Fruit fly (Drosophila melanogaster) Kc167 (cell line): ENCODE measurements around the gene CG9727.

Source experiments
- Myc ChIP-seq: fragments of >200 bp; optimal IDR thresholded peaks from 2 replicates; lab custom pipeline; 2017; ENCODE audit warnings: missing external identifiers
- Sin3A ChIP-seq: fragments of >200 bp; optimal IDR thresholded peaks from 2 replicates; lab custom pipeline; 2018; ENCODE audit warnings: missing external identifiers
- h ChIP-seq: fragments of >200 bp; optimal IDR thresholded peaks from 3 replicates; lab custom pipeline; 2018; ENCODE audit warnings: missing external identifiers
- insv ChIP-seq: fragments of >200 bp; optimal IDR thresholded peaks from 3 replicates; lab custom pipeline; 2018; ENCODE audit warnings: missing external identifiers
- psq ChIP-seq: fragments of >200 bp; optimal IDR thresholded peaks from 2 replicates; lab custom pipeline; 2017; ENCODE audit warnings: missing external identifiers
- ttk ChIP-seq: sonication (Bioruptor generic); optimal IDR thresholded peaks from 2 replicates; lab custom pipeline; 2017; ENCODE audit warnings: missing external identifiers

Gene CG9727

DNA sequence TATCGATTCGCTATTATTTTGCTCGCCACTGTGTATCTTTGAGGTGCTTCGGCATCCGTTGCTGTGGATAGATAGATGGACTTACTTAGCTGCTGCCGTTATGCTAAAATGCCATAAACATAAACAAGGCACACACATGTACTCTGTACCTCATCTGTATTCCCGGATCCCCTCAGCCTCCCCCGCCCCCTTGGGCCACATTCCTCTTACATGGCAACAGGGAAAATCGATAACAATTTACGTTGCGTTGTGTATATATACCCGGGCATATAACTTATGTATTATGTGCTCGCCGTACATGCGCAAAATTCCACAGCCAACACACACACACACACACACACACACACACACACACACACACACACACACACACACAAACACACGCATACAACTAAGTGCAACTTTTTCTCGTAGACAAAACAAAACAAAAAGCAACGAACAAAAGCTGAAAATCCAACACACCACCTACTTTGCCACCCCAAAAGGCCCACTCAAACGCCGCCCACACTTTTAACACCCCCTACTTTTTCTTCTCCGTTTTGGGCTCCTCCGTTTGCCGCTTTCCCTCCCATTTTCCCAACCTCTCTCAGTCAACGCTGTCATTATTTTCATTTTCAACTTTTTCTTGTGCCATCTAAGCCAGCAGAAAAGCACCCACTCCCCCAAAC lies 42.6 kb downstream of the CG9727 start:
- TF ChIP-seq Sin3A (lab: Kevin White, UChicago) (no peak), psq (lab: Kevin White, UChicago) (no peak), insv (lab: Kevin White, UChicago) (no peak), Myc (lab: Kevin White, UChicago) (no peak), h (lab: Kevin White, UChicago) (no peak), ttk (no peak)

DNA sequence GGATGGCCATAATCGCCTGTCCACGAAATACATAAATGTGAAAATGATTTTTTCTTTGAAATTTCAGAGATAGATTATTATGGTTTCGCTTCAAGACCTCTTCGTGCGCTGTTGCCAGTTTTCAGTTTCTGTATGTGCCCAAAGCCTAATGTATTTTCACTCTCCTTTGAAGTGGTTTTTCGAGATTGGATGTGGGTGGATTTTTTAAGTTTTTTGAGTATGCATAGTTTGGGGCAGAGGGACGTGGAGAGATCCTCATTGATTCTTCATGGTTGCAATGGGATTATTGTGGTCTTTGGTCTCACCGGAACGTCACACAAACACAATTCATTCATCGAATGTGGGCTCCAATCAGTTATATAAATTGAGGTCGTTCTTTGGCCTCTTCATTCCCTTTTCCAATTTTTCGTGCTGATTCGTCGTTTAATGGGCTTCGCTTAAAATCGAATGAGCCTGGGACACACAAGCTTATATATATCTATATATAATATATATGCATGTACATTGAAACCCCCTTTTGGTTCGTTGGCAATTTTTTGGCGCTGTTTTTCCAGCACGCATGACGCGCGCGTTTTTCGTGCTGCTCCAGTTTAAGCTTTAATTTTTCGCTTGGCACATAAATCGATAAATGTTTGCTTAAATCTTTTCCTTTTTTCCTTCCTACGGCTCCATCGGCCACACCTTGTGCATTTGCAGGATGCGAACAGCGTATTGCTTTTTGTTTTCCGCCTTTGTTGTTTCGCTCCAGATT lies 44.8 kb downstream of the CG9727 start:
- TF ChIP-seq ttk (no peak), psq (lab: Kevin White, UChicago) (no peak), h (lab: Kevin White, UChicago) (no peak), Sin3A (lab: Kevin White, UChicago) (no peak), Myc (lab: Kevin White, UChicago) (no peak), insv (lab: Kevin White, UChicago) (no peak)

DNA sequence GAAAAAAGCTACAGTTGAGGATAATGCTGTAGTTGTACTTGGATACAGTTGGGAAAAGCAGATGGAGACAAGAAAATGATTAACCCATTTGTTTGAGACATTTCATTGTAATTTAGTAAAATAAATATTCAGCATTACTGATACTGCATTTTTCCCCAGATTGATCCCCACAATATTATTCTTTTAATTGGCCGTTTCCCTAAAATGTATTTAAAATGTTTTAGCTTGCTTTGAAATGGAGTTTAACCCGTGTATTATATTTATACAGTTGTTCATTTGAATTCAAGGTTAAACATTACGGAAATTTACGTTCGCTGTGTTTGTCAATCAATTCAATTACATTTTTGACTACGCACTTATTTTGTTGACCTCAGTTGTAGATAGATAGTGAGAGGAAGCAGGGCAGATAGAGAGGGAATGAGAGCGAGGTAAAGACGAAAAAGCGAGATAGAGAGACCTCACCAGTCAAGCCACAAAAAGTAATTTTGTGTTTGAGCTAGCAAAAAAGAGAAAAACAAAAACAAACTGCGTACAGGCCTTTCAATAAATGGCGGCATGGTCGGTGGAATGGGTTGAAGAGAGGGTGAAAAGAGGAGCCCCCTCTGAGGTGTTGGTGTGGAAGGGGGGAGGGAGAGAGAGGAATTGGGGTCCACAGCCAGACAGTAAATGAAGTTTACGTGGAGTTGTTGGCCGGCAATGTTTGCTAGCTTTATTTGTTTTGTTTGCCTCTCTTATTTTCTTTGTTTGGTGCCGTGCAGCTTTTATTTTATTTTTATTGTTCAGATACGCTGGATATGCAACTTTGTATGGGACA lies 45.9 kb downstream of the CG9727 start:
- TF ChIP-seq Sin3A (lab: Kevin White, UChicago) (no peak), psq (lab: Kevin White, UChicago) (no peak), Myc (lab: Kevin White, UChicago) (no peak), h (lab: Kevin White, UChicago) (no peak), insv (lab: Kevin White, UChicago) (no peak), ttk (no peak)

DNA sequence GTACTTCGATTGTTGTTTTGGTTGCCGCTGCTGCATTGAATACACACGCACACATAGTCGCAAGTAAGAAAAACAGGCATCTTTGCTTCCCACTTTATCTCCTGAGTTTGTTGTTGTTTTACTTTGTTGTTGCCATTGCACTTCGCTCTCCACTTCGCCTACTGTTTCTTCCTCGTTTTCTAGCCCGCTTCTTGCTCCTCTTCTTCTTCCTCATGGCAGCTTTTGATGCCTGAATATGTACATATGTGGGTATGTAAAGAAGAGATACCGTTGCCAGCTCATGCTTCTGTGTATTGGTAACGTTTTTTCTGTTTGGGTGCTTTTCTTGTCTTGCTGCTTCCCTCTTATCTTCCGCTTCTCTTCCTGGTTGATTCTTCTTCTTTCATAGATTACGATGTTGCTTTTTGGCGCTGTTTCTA lies 47.3 kb downstream of the CG9727 start:
- no peak for TF ChIP-seq psq (lab: Kevin White, UChicago)
- no peak for TF ChIP-seq Myc (lab: Kevin White, UChicago)
- TF ChIP-seq insv (lab: Kevin White, UChicago): no peak
- no peak for TF ChIP-seq Sin3A (lab: Kevin White, UChicago)
- no peak for TF ChIP-seq ttk
- TF ChIP-seq h (lab: Kevin White, UChicago): no peak

- TF ChIP-seq h (lab: Kevin White, UChicago) (no peak), Myc (lab: Kevin White, UChicago) (no peak)
Measured at dm6 chr3R:6408467-6408866, 48.0 kb downstream of the CG9727 start.

- no peak for TF ChIP-seq insv (lab: Kevin White, UChicago)
- no peak for TF ChIP-seq psq (lab: Kevin White, UChicago)
- TF ChIP-seq ttk: no peak
- TF ChIP-seq h (lab: Kevin White, UChicago): no peak
- TF ChIP-seq Sin3A (lab: Kevin White, UChicago): no peak
- TF ChIP-seq Myc (lab: Kevin White, UChicago): no peak
Measured at dm6 chr3R:6407544-6407943, 48.9 kb downstream of the CG9727 start.

DNA sequence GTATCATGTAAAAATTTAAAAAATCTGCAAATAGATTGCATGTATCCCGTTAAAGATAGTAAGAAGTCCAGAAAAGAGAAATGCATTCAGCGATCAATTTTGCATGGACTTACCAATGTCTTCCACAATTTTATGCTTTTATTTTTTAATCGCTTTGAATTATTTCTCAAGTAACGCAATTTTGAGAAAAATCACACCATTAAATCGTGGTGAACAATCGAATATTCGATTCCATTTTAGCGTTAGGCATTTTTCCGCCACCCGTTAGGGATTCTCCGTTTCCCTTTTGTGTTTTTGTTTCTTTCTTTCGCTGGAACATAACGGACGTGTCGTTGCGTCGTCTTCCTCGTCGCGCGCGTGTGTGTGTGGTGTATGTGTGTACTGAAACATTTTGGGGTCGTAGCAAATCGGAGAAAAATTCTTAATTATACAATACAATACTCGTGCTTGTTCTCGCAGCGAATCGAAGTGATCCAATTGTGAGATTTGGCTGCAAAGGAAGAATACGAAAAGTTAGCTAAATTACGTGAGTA lies 49.8 kb downstream of the CG9727 start, which contains the start of gene gpp:
TSS of gene gpp (plus strand) at position 290 of the 533 bp plus-strand sequence.
- TF ChIP-seq psq (lab: Kevin White, UChicago) (peak; percentile 92), ttk (no peak), Myc (lab: Kevin White, UChicago) (no peak)

DNA sequence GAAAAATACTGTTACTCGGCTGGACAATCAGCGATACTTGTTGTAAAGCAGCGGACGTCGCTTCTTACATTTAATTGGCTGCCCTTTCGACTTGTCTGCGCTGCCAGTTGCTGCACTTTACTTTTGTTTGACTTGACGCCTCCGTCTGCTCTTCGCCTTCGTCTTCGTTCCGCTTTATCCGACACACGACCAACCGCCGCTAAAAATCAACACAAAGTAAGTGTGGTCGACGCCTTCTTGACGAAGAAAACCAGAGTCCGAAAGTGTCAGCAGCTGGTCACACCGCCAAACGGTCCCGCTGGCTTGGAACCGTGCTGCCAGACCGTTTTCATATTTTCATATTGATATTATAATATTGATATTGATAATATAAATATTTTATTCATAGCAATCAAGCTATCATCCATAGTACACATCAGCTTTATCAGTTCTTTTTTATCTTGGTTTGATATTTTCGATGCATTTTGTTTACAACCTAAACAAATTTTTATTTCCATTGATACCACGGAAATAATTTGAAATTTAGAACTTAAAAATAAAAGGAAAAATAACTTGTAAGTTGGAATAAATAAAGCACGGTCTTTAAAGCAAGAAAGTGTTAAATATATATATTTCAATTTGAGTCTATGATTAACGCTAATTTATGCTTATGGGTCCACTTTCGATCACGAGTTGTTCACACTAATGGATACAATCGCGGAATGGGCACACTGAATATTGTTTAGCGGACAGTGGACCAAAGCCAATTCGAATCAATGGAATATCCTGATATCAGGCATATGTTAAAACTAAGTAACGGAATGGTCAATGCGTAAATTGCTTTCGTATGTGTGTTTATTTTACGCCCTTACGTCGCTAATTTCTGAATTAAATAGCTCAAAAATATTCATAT lies 50.6 kb downstream of the CG9727 start, which contains the start of gene Dmtn:
TSS of gene Dmtn (minus strand) at position 222 of the 892 bp plus-strand sequence.
- peak; percentile 86 for TF ChIP-seq psq (lab: Kevin White, UChicago)
- no peak for TF ChIP-seq Myc (lab: Kevin White, UChicago)

DNA sequence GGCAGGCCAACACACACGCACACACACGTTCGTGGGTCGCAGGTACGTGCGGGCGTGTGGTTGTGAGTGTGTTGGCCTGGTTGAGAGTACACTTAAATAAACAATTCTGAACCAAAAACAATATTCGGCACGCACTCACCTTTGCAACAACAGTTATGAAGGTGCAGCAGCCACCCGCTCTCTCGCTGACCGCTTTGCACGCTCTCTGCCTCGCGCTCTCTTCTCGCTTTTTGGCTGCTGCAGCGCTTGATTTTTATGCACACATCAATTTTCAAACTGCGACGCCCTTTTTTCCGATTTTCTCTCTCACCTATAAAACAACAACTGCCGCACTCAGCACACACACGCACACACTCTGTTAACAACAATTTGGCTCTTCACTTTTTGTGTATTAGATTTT lies 51.2 kb downstream of the CG9727 start:
- TF ChIP-seq h (lab: Kevin White, UChicago): no peak
- TF ChIP-seq psq (lab: Kevin White, UChicago): no peak
- TF ChIP-seq Myc (lab: Kevin White, UChicago): no peak
- no peak for TF ChIP-seq ttk
- no peak for TF ChIP-seq insv (lab: Kevin White, UChicago)
- TF ChIP-seq Sin3A (lab: Kevin White, UChicago): no peak

DNA sequence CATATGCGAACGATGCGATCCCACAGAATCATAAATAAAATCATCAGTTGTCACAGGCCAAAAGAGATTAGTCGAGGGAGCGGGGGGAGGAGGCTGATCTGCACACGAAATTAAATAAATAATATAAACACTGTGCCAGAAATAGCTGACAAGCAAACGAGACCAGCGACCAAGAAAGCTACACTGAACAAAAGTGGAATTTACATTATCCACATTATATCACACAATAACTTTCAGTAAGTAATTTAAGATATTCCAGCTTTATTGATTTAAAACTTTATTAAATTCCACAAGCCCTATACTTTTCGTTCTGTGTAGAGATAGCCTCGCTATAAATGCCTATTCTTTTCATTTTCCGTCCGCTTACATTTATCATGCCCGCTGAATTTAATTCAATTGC lies 52.3 kb downstream of the CG9727 start:
- no peak for TF ChIP-seq psq (lab: Kevin White, UChicago)
- TF ChIP-seq Myc (lab: Kevin White, UChicago): no peak
- TF ChIP-seq h (lab: Kevin White, UChicago): no peak
- no peak for TF ChIP-seq Sin3A (lab: Kevin White, UChicago)
- TF ChIP-seq insv (lab: Kevin White, UChicago): no peak
- no peak for TF ChIP-seq ttk
